Worm (Caenorhabditis elegans) whole organism, early embryonic: Measurements from ENCODE around the gene ddb-1.

Source experiments
- F13C5.2 ChIP-seq: sonication (generic microtip); optimal IDR thresholded peaks from 2 replicates; lab custom pipeline; 2017; ENCODE audit warnings: mild to moderate bottlenecking, missing genetic modification characterization, inconsistent platforms, missing compliant biosample characterization
- aly-1 ChIP-seq: sonication (generic microtip); optimal IDR thresholded peaks from 2 replicates; lab custom pipeline; 2016; ENCODE audit warnings: missing genetic modification characterization, missing compliant biosample characterization
- ama-1 ChIP-seq: fragments of 150-350 bp; optimal IDR thresholded peaks from 2 replicates; lab custom pipeline; 2014
- ceh-13 ChIP-seq: fragments of 200-800 bp; sonication (Bioruptor generic); optimal IDR thresholded peaks from 2 replicates; lab custom pipeline; 2018; ENCODE audit warnings: mild to moderate bottlenecking, missing genetic modification characterization, missing compliant biosample characterization
- ets-7 ChIP-seq: sonication (generic microtip); optimal IDR thresholded peaks from 2 replicates; lab custom pipeline; 2016; ENCODE audit warnings: missing genotype, missing genetic modification characterization, missing compliant biosample characterization
- flt-1 ChIP-seq: fragments of 200-800 bp; sonication (Bioruptor generic); IDR thresholded peaks from 2 replicates; pipeline ENCODE4 v1.3.6; 2022; ENCODE audit warnings: missing genetic modification characterization, missing compliant biosample characterization
- hmg-4 ChIP-seq: fragments of 200-800 bp; sonication (Bioruptor generic); optimal IDR thresholded peaks from 2 replicates; lab custom pipeline; 2018; ENCODE audit warnings: mild to moderate bottlenecking, missing genetic modification characterization, missing compliant biosample characterization
- hnd-1 ChIP-seq: sonication (generic microtip); optimal IDR thresholded peaks from 2 replicates; lab custom pipeline; 2016; ENCODE audit warnings: missing genetic modification characterization, missing compliant biosample characterization
- sea-1 ChIP-seq: fragments of 200-800 bp; sonication (Bioruptor generic); conservative IDR thresholded peaks from 2 replicates; pipeline ENCODE4 v1.3.6; 2022; ENCODE audit warnings: missing genetic modification characterization, missing compliant biosample characterization
- tbx-37 ChIP-seq: fragments of 200-800 bp; sonication (Bioruptor generic); conservative IDR thresholded peaks from 2 replicates; pipeline ENCODE4 v1.3.6; 2022; ENCODE audit warnings: missing genetic modification reagents, missing genetic modification characterization, missing compliant biosample characterization

- TF ChIP-seq sea-1 (GFP tag; lab: Robert Waterston, UW): no peak
- TF ChIP-seq ama-1: no peak
- no peak for TF ChIP-seq ceh-13 (GFP tag; lab: Kevin White, UChicago)
- no peak for TF ChIP-seq ets-7 (tag; lab: Kevin White, UChicago)
- TF ChIP-seq flt-1: no peak
- TF ChIP-seq hnd-1 (tag; lab: Kevin White, UChicago): no peak
- TF ChIP-seq F13C5.2 (tag; lab: Kevin White, UChicago): no peak
- no peak for TF ChIP-seq hmg-4 (GFP tag; lab: Kevin White, UChicago)
- TF ChIP-seq aly-1 (tag; lab: Kevin White, UChicago): no peak
- TF ChIP-seq tbx-37 (GFP tag; lab: Robert Waterston, UW): no peak
Observed at ce11 chrIV:12162732-12163131, 41.8 kb upstream of the ddb-1 start.
